Fruit fly (Drosophila melanogaster) whole organism, adult: Measurements from ENCODE around the gene Wdr82.
A peak's percentile ranks its signal among the peaks of the same experiment; 100 is the strongest.

Experiments used
- CG11617 ChIP-seq: fragments of 200-800 bp; sonication (Bioruptor generic); optimal IDR thresholded peaks from 2 replicates; lab custom pipeline; 2017; ENCODE audit warnings: mild to moderate bottlenecking, missing biosample characterization, missing genetic modification reagents, missing genetic modification characterization
- CG12768 ChIP-seq: fragments of 200-800 bp; sonication (Bioruptor generic); optimal IDR thresholded peaks from 2 replicates; lab custom pipeline; 2017; ENCODE audit warnings: missing biosample characterization, missing genetic modification characterization, mild to moderate bottlenecking, moderate library complexity, missing genetic modification reagents
- CG14711 ChIP-seq: fragments of 200-800 bp; sonication (Bioruptor generic); optimal IDR thresholded peaks from 2 replicates; lab custom pipeline; 2018; ENCODE audit warnings: missing biosample characterization, mild to moderate bottlenecking, missing genetic modification characterization, moderate library complexity
- CG1620 ChIP-seq: fragments of 200-800 bp; sonication (Bioruptor generic); optimal IDR thresholded peaks from 2 replicates; lab custom pipeline; 2016; ENCODE audit warnings: missing biosample characterization, missing genetic modification characterization
- CG33017 ChIP-seq: fragments of 200-800 bp; sonication (Bioruptor generic); optimal IDR thresholded peaks from 2 replicates; lab custom pipeline; 2018; ENCODE audit warnings: missing biosample characterization, mild to moderate bottlenecking, missing genetic modification characterization, moderate library complexity
- CG5204 ChIP-seq: fragments of 200-800 bp; sonication (Bioruptor generic); optimal IDR thresholded peaks from 2 replicates; lab custom pipeline; 2016; ENCODE audit warnings: missing biosample characterization, missing genetic modification characterization
- CG7045 ChIP-seq: fragments of 200-800 bp; sonication (Bioruptor generic); optimal IDR thresholded peaks from 2 replicates; lab custom pipeline; 2017; ENCODE audit warnings: missing biosample characterization, mild to moderate bottlenecking, missing genetic modification characterization
- CG7101 ChIP-seq: fragments of 200-800 bp; sonication (Bioruptor generic); optimal IDR thresholded peaks from 2 replicates; lab custom pipeline; 2018; ENCODE audit warnings: missing biosample characterization, mild to moderate bottlenecking, missing genetic modification characterization, moderate library complexity
- Clk ChIP-seq: fragments of 200-800 bp; sonication (Bioruptor generic); optimal IDR thresholded peaks from 2 replicates; lab custom pipeline; 2017; ENCODE audit warnings: missing biosample characterization, missing genetic modification characterization
- Crg-1 ChIP-seq: fragments of 200-800 bp; sonication (Bioruptor generic); optimal IDR thresholded peaks from 2 replicates; lab custom pipeline; 2016; ENCODE audit warnings: missing biosample characterization, missing genetic modification characterization
- Hr96 ChIP-seq: fragments of 200-800 bp; sonication (Bioruptor generic); optimal IDR thresholded peaks from 2 replicates; lab custom pipeline; 2016; ENCODE audit warnings: missing biosample characterization, missing genetic modification characterization
- Mnt ChIP-seq: fragments of 200-800 bp; sonication (Bioruptor generic); optimal IDR thresholded peaks from 2 replicates; lab custom pipeline; 2016; ENCODE audit warnings: missing biosample characterization, mild to moderate bottlenecking, missing genetic modification characterization
- bab1 ChIP-seq: fragments of 200-800 bp; sonication (Bioruptor generic); optimal IDR thresholded peaks from 3 replicates; lab custom pipeline; 2019; ENCODE audit warnings: missing biosample characterization, mild to moderate bottlenecking, missing genetic modification characterization, moderate library complexity
- cic ChIP-seq: fragments of 200-800 bp; sonication (Bioruptor generic); optimal IDR thresholded peaks from 2 replicates; lab custom pipeline; 2017; ENCODE audit warnings: missing biosample characterization, mild to moderate bottlenecking, missing genetic modification characterization, moderate library complexity
- cnc ChIP-seq, 2 experiments: fragments of >200 bp; optimal IDR thresholded peaks; 2 replicates each; lab custom pipeline; 2017
- kay ChIP-seq: fragments of 200-800 bp; sonication (Bioruptor generic); peaks from one replicate; lab custom pipeline; 2016; ENCODE audit warnings: missing biosample characterization, missing genetic modification characterization, borderline replicate concordance
- ovo ChIP-seq: fragments of 200-800 bp; sonication (Bioruptor generic); optimal IDR thresholded peaks from 2 replicates; lab custom pipeline; 2016; ENCODE audit warnings: missing biosample characterization, missing genetic modification characterization
- pad ChIP-seq: fragments of 200-800 bp; sonication (Bioruptor generic); optimal IDR thresholded peaks from 3 replicates; lab custom pipeline; 2017; ENCODE audit warnings: missing biosample characterization, missing genetic modification characterization, mild to moderate bottlenecking, moderate library complexity, missing genetic modification reagents
- tj ChIP-seq: fragments of 200-800 bp; sonication (Bioruptor generic); optimal IDR thresholded peaks from 3 replicates; lab custom pipeline; 2017; ENCODE audit warnings: missing biosample characterization, mild to moderate bottlenecking, missing genetic modification characterization, moderate library complexity
- toe ChIP-seq: fragments of 200-800 bp; sonication (Bioruptor generic); optimal IDR thresholded peaks from 2 replicates; lab custom pipeline; 2016; ENCODE audit warnings: missing biosample characterization, missing genetic modification characterization

The Wdr82 gene

dm6 chr2L:8374235-8374634, at the start of gene Wdr82:
Gene Wdr82, plus strand, starts transcription at chr2L:8374461.
- TF ChIP-seq tj (no peak), bab1 (peak; percentile 56)

- no peak for TF ChIP-seq bab1
- TF ChIP-seq CG12768 (GFP tag; lab: Kevin White, UChicago), result peak; percentile 59
- peak; percentile 34 for TF ChIP-seq cic (GFP tag; lab: Kevin White, UChicago)
- TF ChIP-seq CG1620, result no peak
Observed at dm6 chr2L:8325150-8325549, 49.1 kb upstream of the Wdr82 start, which contains the start of gene CG7781. Gene CG7781, minus strand, starts transcription at chr2L:8325409.

DNA sequence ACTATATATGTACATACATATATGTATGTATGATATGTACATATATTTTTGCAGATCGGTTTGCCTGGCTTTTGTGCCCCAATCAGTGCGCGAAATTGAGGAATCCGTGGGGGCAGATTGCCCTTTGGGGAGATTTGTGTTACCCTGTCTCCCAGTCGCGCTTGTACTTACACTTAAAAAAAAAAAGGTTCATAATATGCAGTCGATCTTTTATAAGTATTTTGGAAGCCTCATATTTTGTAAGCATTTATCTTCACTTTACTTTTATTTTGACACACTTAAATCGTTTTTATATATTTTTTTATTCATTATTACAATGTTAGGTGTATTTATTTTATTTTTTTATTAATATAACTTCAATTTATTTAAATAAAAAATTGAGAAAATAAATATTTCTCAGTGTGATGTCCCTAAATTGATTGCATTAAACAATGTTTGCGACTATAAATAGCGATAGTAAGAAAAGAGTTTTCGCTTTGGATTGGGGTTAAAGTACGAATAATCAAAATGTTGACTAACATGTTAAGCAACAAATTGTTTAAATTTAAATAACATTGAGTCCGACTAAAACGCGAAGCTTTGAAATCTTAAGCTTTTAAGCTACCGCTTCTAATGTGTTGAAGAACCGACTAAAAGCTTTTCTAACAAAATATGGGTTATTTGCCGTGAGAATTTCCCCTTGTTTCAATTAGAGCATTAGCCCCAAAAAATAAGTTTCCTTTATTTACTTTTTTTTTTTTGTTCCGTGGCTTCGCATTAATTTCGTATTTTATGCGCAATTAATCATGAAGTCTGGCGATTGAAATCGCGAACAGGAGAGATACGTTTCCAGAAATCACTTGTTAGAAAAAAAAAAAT, 47.6 kb upstream of the Wdr82 start:
- TF ChIP-seq kay, result no peak
- peak; percentile 17 for TF ChIP-seq CG7101 (tag; lab: Kevin White, UChicago)
- peak; percentile 68 for TF ChIP-seq CG33017 (tag; lab: Kevin White, UChicago)
- peak; percentile 42 for TF ChIP-seq CG11617 (GFP tag; lab: Kevin White, UChicago)
- peak; percentile 59 for TF ChIP-seq CG12768 (GFP tag; lab: Kevin White, UChicago)
- TF ChIP-seq CG7045 (GFP tag; lab: Kevin White, UChicago), result no peak
- TF ChIP-seq Crg-1 (GFP tag; lab: Kevin White, UChicago), result no peak
- no peak for TF ChIP-seq CG5204 (GFP tag; lab: Kevin White, UChicago)

DNA sequence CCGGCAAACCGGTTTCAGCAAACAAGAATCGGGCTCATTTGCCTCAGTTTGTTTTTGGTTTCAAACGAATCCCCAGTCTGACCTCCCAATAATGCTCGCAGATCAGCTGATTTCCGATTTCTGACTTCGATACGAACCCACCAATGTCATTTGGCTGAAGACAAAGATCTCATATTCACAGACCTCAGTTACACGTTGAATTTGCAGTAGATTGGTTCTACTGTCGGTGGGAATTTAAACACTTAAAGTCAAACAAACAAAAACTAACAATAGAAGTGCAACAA, 47.0 kb upstream of the Wdr82 start, which contains the start of gene CG14275:
Gene CG14275 (plus strand): TSS at position 185 of the 284 bp plus-strand sequence.
- TF ChIP-seq Hr96 (GFP tag; lab: Kevin White, UChicago), result no peak
- TF ChIP-seq toe, result no peak
- TF ChIP-seq CG1620, result no peak
- TF ChIP-seq CG11617 (GFP tag; lab: Kevin White, UChicago), result no peak
- TF ChIP-seq cnc (optimal IDR thresholded peaks at IDR 0.05; lab: Kevin White, UChicago), result no peak
- no peak for TF ChIP-seq tj
- no peak for TF ChIP-seq ovo (GFP tag; lab: Kevin White, UChicago)
- no peak for TF ChIP-seq CG14711 (tag; lab: Kevin White, UChicago)
- TF ChIP-seq pad (GFP tag; lab: Kevin White, UChicago), result no peak
- TF ChIP-seq Crg-1 (GFP tag; lab: Kevin White, UChicago), result no peak
- no peak for TF ChIP-seq CG12768 (GFP tag; lab: Kevin White, UChicago)
- no peak for TF ChIP-seq Mnt (GFP tag; lab: Kevin White, UChicago)
- no peak for TF ChIP-seq CG7101 (tag; lab: Kevin White, UChicago)
- TF ChIP-seq kay, result no peak
- TF ChIP-seq bab1, result no peak

DNA sequence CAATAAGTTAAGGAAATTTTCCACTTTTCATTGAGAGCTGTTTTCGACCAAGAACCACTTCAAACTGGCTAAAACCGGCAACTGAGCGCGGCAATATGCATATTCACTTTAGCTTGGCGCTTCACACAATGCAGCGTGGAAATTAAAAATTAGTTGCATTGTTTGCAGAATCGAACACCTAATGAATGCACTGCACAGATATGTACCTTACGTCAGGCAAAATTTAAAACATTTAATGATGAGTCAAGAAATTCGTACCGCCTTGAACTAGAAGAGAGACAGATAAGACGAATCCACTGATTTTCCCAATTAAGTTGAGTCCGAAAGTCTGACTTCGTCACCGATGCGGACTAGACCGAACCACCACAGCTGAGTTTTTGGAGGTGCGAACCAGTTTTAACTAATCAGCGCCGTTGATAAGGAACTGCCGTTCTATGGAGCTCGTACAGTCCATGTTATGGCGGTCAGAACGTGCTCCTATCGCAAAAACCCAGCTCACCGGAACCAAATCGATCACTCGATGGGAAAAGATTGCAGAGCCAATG, 46.4 kb upstream of the Wdr82 start:
- TF ChIP-seq tj, result peak; percentile 96
- no peak for TF ChIP-seq Mnt (GFP tag; lab: Kevin White, UChicago)

DNA sequence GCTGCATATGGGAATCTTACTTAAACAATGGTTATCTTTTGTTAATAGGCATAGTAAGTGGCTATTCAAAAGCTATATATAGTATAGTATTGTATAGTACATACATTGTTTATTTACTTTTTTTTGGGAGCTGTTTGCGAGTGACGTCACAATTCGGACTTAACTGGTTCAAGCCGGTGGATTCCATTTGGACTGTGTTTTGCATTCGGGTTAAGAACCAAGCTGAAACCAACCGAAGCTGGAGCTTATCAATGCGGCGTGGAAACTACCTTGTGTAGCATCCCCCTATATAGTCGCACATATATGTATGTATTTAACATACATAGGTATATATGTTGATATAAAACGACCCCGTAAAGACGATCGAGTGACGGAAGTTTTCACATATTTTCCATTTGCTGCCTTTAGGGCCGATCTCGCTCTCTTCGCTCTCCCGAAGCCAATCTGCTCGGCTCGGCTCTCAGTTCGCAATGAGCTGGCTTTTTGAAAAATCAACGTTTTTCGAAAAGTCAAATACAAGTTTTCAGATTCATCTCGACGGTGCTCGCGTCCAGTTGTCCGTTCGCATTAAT, 45.6 kb upstream of the Wdr82 start:
- peak; percentile 85 for TF ChIP-seq kay
- TF ChIP-seq CG7045 (GFP tag; lab: Kevin White, UChicago), result no peak
- TF ChIP-seq Hr96 (GFP tag; lab: Kevin White, UChicago), result no peak
- TF ChIP-seq cic (GFP tag; lab: Kevin White, UChicago), result no peak
- no peak for TF ChIP-seq CG5204 (GFP tag; lab: Kevin White, UChicago)
- TF ChIP-seq ovo (GFP tag; lab: Kevin White, UChicago), result no peak
- TF ChIP-seq Clk (GFP tag; lab: Kevin White, UChicago), result no peak

DNA sequence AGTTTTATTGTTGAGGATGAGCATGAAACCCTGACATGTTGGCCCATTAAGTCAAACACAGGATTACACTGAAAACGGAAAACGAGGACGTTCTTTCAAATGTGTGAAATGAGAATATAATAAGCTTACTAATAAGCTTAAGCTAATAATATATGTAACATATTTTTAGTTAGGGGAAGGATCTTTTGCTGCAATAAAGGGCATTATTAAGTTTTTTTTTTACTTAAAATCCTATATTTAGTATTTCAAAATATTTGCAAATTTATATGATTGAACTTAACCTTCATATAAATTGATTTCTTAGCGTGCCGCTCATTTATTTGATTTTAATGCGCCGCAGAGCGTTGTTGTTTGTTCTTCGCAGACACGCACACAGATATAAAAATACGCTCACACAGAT, 41.1 kb upstream of the Wdr82 start:
- no peak for TF ChIP-seq CG5204 (GFP tag; lab: Kevin White, UChicago)
- TF ChIP-seq CG7045 (GFP tag; lab: Kevin White, UChicago), result no peak
- no peak for TF ChIP-seq kay
- TF ChIP-seq cic (GFP tag; lab: Kevin White, UChicago), result no peak
- no peak for TF ChIP-seq CG14711 (tag; lab: Kevin White, UChicago)
- no peak for TF ChIP-seq Clk (GFP tag; lab: Kevin White, UChicago)
- TF ChIP-seq ovo (GFP tag; lab: Kevin White, UChicago), result no peak
- no peak for TF ChIP-seq Mnt (GFP tag; lab: Kevin White, UChicago)
- TF ChIP-seq cnc (optimal IDR thresholded peaks at IDR 0.05; lab: Kevin White, UChicago), result no peak
- TF ChIP-seq pad (GFP tag; lab: Kevin White, UChicago), result no peak
- TF ChIP-seq Hr96 (GFP tag; lab: Kevin White, UChicago), result no peak
- TF ChIP-seq CG1620, result no peak
- TF ChIP-seq CG12768 (GFP tag; lab: Kevin White, UChicago), result no peak
- no peak for TF ChIP-seq toe
